Worm (Caenorhabditis elegans): ENCODE results near the gene C25E10.4.

The C25E10.4 gene

ce11 chrV:9079965-9080432 is 46.6 kb downstream of the C25E10.4 start (continued):
- no peak for TF ChIP-seq elt-3 (tag; optimal IDR thresholded peaks at IDR 0.05)

DNA sequence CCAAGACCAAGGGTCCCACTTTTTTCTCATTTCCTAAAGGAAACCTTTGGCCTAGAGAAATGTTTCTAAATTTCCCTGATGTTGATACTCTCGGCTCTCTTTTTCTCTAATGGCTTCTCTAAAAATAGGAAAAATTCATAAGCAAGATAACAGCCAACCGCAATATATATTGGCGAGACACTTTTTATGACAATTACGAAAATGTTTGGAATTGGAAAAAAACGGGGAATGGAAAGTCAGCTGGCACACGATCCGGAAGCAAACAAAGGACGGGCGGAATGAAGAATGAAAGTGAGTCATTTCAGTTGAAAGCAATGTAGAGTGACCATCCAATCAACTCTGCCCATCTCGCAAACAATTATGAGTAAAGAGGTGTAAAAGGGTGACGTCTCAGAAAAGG is 48.0 kb downstream of the C25E10.4 start:
- TF ChIP-seq pax-3 (tag; optimal IDR thresholded peaks at IDR 0.05) (no peak), jun-1 (tag; optimal IDR thresholded peaks at IDR 0.05) (peak; percentile 16), nhr-28 (tag; optimal IDR thresholded peaks at IDR 0.05) (no peak), efl-3 (GFP tag; optimal IDR thresholded peaks at IDR 0.05) (no peak), nhr-77 (tag; optimal IDR thresholded peaks at IDR 0.05) (no peak), lin-14 (GFP tag; optimal IDR thresholded peaks at IDR 0.05) (peak; percentile 24), mdl-1 (tag; optimal IDR thresholded peaks at IDR 0.05) (peak in 1 of 2 experiments; percentile 7), elt-2 (tag; optimal IDR thresholded peaks at IDR 0.05) (peak; percentile 26), dsc-1 (tag; optimal IDR thresholded peaks at IDR 0.05) (no peak), nhr-12 (tag; optimal IDR thresholded peaks at IDR 0.05) (no peak), zag-1 (tag; optimal IDR thresholded peaks at IDR 0.05) (no peak)

DNA sequence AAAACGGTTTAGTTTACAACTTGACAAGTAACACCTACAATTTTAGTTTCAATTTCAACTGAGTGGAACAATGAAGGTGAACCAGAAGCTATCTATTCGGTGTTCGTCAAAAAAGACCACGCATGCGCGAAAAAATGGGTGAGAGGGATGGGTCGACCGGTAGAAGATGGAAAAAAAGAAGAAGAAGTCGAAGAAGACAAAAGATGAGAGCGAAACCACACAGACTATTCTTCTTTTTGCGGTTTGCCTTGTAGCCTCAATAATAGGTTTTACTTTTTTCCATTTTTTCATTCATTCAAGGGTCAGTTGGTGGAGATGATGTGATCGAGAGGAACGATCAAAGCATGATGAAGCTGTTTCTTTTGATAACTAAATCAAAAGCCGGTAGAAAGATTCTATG is 49.0 kb downstream of the C25E10.4 start:
- no peak for TF ChIP-seq mef-2 (tag; optimal IDR thresholded peaks at IDR 0.05)
- peak; percentile 62 for TF ChIP-seq blmp-1 (tag; optimal IDR thresholded peaks at IDR 0.05)

- no peak for TF ChIP-seq nhr-76 (tag; optimal IDR thresholded peaks at IDR 0.05)
- no peak for TF ChIP-seq rnt-1 (tag; optimal IDR thresholded peaks at IDR 0.05)
- TF ChIP-seq nhr-12 (tag; optimal IDR thresholded peaks at IDR 0.05): no peak
- TF ChIP-seq nhr-20 (tag; optimal IDR thresholded peaks at IDR 0.05): peak; percentile 39
- TF ChIP-seq elt-3 (tag; optimal IDR thresholded peaks at IDR 0.05): peak in 2 of 6 experiments; percentile 9 to 12
- 0 out of 2 replicates have a peak, but pooled peaks have one; percentile 23 for TF ChIP-seq nhr-19 (GFP tag; conservative IDR thresholded peaks at IDR 0.05)
- TF ChIP-seq alr-1 (tag; optimal IDR thresholded peaks at IDR 0.05; ENCODE audit: borderline replicate concordance): no peak
- no peak for TF ChIP-seq lin-39 (tag; optimal IDR thresholded peaks at IDR 0.05)
- TF ChIP-seq hlh-17 (GFP tag; optimal IDR thresholded peaks at IDR 0.05; ENCODE audit: borderline replicate concordance): no peak
- peak; percentile 53 for TF ChIP-seq grh-1 (GFP tag; IDR thresholded peaks at IDR 0.05)
- peak in 1 of 2 experiments; percentile 24 for TF ChIP-seq lin-35 (GFP tag; optimal IDR thresholded peaks at IDR 0.05)
- no peak for TF ChIP-seq unc-30 (tag; optimal IDR thresholded peaks at IDR 0.05)
- peak; percentile 80 for TF ChIP-seq nhr-85 (tag)
- TF ChIP-seq unc-98 (GFP tag; IDR thresholded peaks at IDR 0.05): no peak
- no peak for TF ChIP-seq lin-13 (GFP tag; optimal IDR thresholded peaks at IDR 0.05)
- TF ChIP-seq jun-1 (tag; optimal IDR thresholded peaks at IDR 0.05): no peak
- TF ChIP-seq lin-14 (GFP tag; optimal IDR thresholded peaks at IDR 0.05): peak; percentile 40
- no peak for TF ChIP-seq Y116A8C.19 (tag; optimal IDR thresholded peaks at IDR 0.05; ENCODE audit: borderline replicate concordance)
- no peak for TF ChIP-seq snpc-4 (tag; optimal IDR thresholded peaks at IDR 0.05)
- TF ChIP-seq aha-1 (tag; optimal IDR thresholded peaks at IDR 0.05): no peak
- no peak for TF ChIP-seq ceh-90 (tag; optimal IDR thresholded peaks at IDR 0.05)
- no peak for TF ChIP-seq nhr-84 (tag; optimal IDR thresholded peaks at IDR 0.05)
- no peak for TF ChIP-seq ceh-8 (GFP tag; optimal IDR thresholded peaks at IDR 0.05)
- TF ChIP-seq C04F5.9 (tag; optimal IDR thresholded peaks at IDR 0.05): no peak
- no peak for TF ChIP-seq mef-2 (tag; optimal IDR thresholded peaks at IDR 0.05)
- peak; percentile 47 for TF ChIP-seq blmp-1 (tag; optimal IDR thresholded peaks at IDR 0.05)
- TF ChIP-seq ama-1 (optimal IDR thresholded peaks at IDR 0.05): no peak
- no peak for TF ChIP-seq ztf-11 (tag; optimal IDR thresholded peaks at IDR 0.05)
- peak; percentile 27 for TF ChIP-seq tbx-2 (tag; optimal IDR thresholded peaks at IDR 0.05)
- peak; percentile 32 for TF ChIP-seq nhr-71 (tag; optimal IDR thresholded peaks at IDR 0.05)
Measured at ce11 chrV:9084252-9084651, 50.9 kb downstream of the C25E10.4 start.

Data from whole organism, L1 larva.